Fruit fly (Drosophila melanogaster): ENCODE measurements around the gene CG14130.
A peak's percentile ranks its signal among the peaks of the same experiment; 100 is the strongest.

Gene CG14130

dm6 chr3L:11863587-11863986 is 48.3 kb downstream of the CG14130 start:
- no peak for TF ChIP-seq wor (GFP tag; IDR thresholded peaks at IDR 0.05)
- no peak for TF ChIP-seq CG6791 (GFP tag; IDR thresholded peaks at IDR 0.05; ENCODE audit: partially characterized antibody)
- no peak for TF ChIP-seq ash1 (GFP tag; optimal IDR thresholded peaks at IDR 0.05)
- no peak for TF ChIP-seq CG11696 (GFP tag; IDR thresholded peaks at IDR 0.05)
- TF ChIP-seq hkb (optimal IDR thresholded peaks at IDR 0.05) = no peak
- TF ChIP-seq hkb (GFP tag; IDR thresholded peaks at IDR 0.05) = no peak
- TF ChIP-seq nom (GFP tag; optimal IDR thresholded peaks at IDR 0.05) = no peak
- no peak for TF ChIP-seq knrl (GFP tag; IDR thresholded peaks at IDR 0.05; ENCODE audit: partially characterized antibody)
- TF ChIP-seq pzg (GFP tag; optimal IDR thresholded peaks at IDR 0.05) = no peak
- peak; percentile 63 for TF ChIP-seq CG11504 (tag; optimal IDR thresholded peaks at IDR 0.05)
- no peak for TF ChIP-seq Med (GFP tag)
- no peak for TF ChIP-seq CG6765 (GFP tag; optimal IDR thresholded peaks at IDR 0.05)
- no peak for TF ChIP-seq Rfx (GFP tag; IDR thresholded peaks at IDR 0.05)
- TF ChIP-seq Sry-δ (GFP tag; optimal IDR thresholded peaks at IDR 0.05) = no peak
- peak; percentile 32 for TF ChIP-seq CG15269 (tag; optimal IDR thresholded peaks at IDR 0.05)
- no peak for TF ChIP-seq CG3163 (GFP tag; optimal IDR thresholded peaks at IDR 0.05)
- TF ChIP-seq Hr51 (GFP tag; optimal IDR thresholded peaks at IDR 0.05) = peak in 1 of 2 experiments; percentile 47
- TF ChIP-seq Max (GFP tag; optimal IDR thresholded peaks at IDR 0.05) = no peak
- TF ChIP-seq CG1024 (GFP tag; IDR thresholded peaks at IDR 0.05) = no peak
- TF ChIP-seq Nf-YC (tag; optimal IDR thresholded peaks at IDR 0.05) = peak; percentile 6
- TF ChIP-seq usp (GFP tag; optimal IDR thresholded peaks at IDR 0.05) = no peak
- TF ChIP-seq corto (GFP tag; optimal IDR thresholded peaks at IDR 0.05) = no peak
- peak; percentile 41 for TF ChIP-seq Sox100B (GFP tag; optimal IDR thresholded peaks at IDR 0.05)
- TF ChIP-seq CG10543 (GFP tag; optimal IDR thresholded peaks at IDR 0.05) = no peak
- no peak for TF ChIP-seq sqz (GFP tag; optimal IDR thresholded peaks at IDR 0.05)
- no peak for TF ChIP-seq emc (GFP tag; optimal IDR thresholded peaks at IDR 0.05)
- TF ChIP-seq gsb-n (tag; optimal IDR thresholded peaks at IDR 0.05) = no peak
- no peak for TF ChIP-seq CG17829 (tag; optimal IDR thresholded peaks at IDR 0.05)
- TF ChIP-seq CG4854 (GFP tag; optimal IDR thresholded peaks at IDR 0.05) = no peak
- TF ChIP-seq org-1 (GFP tag; optimal IDR thresholded peaks at IDR 0.05) = no peak
- TF ChIP-seq lab (GFP tag; optimal IDR thresholded peaks at IDR 0.05) = peak; percentile 53
- TF ChIP-seq Opbp (GFP tag; IDR thresholded peaks at IDR 0.05; ENCODE audit: partially characterized antibody) = no peak
- no peak for TF ChIP-seq CG17328 (GFP tag; IDR thresholded peaks at IDR 0.05)
- no peak for TF ChIP-seq run (tag; optimal IDR thresholded peaks at IDR 0.05)
- peak; percentile 50 for TF ChIP-seq CG13424 (tag; optimal IDR thresholded peaks at IDR 0.05)
- TF ChIP-seq zfh1 (GFP tag; IDR thresholded peaks at IDR 0.05) = no peak
- peak; percentile 30 for TF ChIP-seq cwo (GFP tag; optimal IDR thresholded peaks at IDR 0.05)
- TF ChIP-seq CG17802 (tag; optimal IDR thresholded peaks at IDR 0.05) = no peak
- TF ChIP-seq fd3F (GFP tag; optimal IDR thresholded peaks at IDR 0.05) = no peak
- TF ChIP-seq Lhr (GFP tag; optimal IDR thresholded peaks at IDR 0.05) = no peak
- no peak for TF ChIP-seq CG10267 (tag; optimal IDR thresholded peaks at IDR 0.05)
- TF ChIP-seq CG13296 (GFP tag; optimal IDR thresholded peaks at IDR 0.05) = peak; percentile 28
- TF ChIP-seq gce (GFP tag; IDR thresholded peaks at IDR 0.05) = no peak
- TF ChIP-seq trh (GFP tag; optimal IDR thresholded peaks at IDR 0.05) = no peak
- TF ChIP-seq da (GFP tag; optimal IDR thresholded peaks at IDR 0.05) = no peak
- TF ChIP-seq gem (tag; optimal IDR thresholded peaks at IDR 0.05) = peak; percentile 57
- TF ChIP-seq CG9876 (GFP tag; optimal IDR thresholded peaks at IDR 0.05) = no peak
- no peak for TF ChIP-seq CG9817 (tag; optimal IDR thresholded peaks at IDR 0.05)
- TF ChIP-seq phol (tag; optimal IDR thresholded peaks at IDR 0.05) = peak; percentile 23
- TF ChIP-seq CG31365 (tag; optimal IDR thresholded peaks at IDR 0.05) = no peak
- peak; percentile 60 for TF ChIP-seq Meics (GFP tag; optimal IDR thresholded peaks at IDR 0.05)

All from whole organism, embryonic.